Fruit fly (Drosophila melanogaster): ENCODE results near the gene CG13599.

CG13599 gene

DNA sequence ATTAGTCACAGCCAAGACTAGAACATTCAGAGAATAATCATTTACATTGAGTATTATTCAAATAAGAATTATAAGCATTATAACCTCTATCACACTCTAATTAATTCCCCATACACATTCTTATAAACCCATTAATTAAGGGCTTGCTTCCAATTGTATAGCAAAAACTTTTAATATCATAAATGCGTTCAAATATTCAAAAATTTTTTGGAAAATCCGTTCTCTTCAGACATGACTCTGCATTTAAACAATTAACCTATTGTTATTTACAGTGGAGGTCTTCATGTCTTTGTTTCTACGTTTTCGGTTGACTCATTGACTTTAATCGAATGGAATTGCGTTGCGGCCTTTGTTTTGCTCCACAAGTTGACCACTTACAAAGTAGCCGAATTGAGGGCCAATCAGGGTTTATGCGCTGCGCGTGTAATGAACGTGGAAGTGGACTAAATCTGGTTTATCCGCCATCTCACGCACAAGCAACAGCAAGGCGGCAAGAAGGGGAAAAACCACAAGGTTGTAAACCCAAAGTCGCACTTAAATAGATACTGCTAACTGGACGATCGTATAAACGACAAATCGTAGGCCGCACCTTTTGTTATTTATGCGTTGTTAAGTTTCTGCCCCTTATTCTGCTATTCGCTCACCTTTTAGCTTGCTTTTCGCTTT, 10.4 kb upstream of the CG13599 start (continued):
- peak; percentile 49 for TF ChIP-seq CG11398 (GFP tag; optimal IDR thresholded peaks at IDR 0.05)
- no peak for TF ChIP-seq jing (GFP tag; optimal IDR thresholded peaks at IDR 0.05)
- no peak for TF ChIP-seq CG3407 (GFP tag; optimal IDR thresholded peaks at IDR 0.05)
- TF ChIP-seq CG14710 (tag; optimal IDR thresholded peaks at IDR 0.05) = no peak
- peak; percentile 35 for TF ChIP-seq crol (GFP tag; IDR thresholded peaks at IDR 0.05)
- TF ChIP-seq ssp (GFP tag; IDR thresholded peaks at IDR 0.05) = peak; percentile 35
- no peak for TF ChIP-seq MESR4 (GFP tag; optimal IDR thresholded peaks at IDR 0.05)
- peak; percentile 9 for TF ChIP-seq Mes4 (GFP tag; optimal IDR thresholded peaks at IDR 0.05)
- peak; percentile 87 for TF ChIP-seq mirr (GFP tag; optimal IDR thresholded peaks at IDR 0.05)
- peak; percentile 26 for TF ChIP-seq ab (GFP tag; optimal IDR thresholded peaks at IDR 0.05)
- TF ChIP-seq Kr (GFP tag; optimal IDR thresholded peaks at IDR 0.05) = no peak
- peak; percentile 56; the same call in 1 of the 2 replicates for TF ChIP-seq E2f1 (GFP tag; IDR thresholded peaks at IDR 0.05)
- TF ChIP-seq CG4854 (GFP tag; optimal IDR thresholded peaks at IDR 0.05) = no peak
- no peak for TF ChIP-seq Mrtf (GFP tag; IDR thresholded peaks at IDR 0.05)
- TF ChIP-seq row (GFP tag; IDR thresholded peaks at IDR 0.05) = peak; percentile 76
- peak; percentile 73 for TF ChIP-seq vvl (GFP tag; IDR thresholded peaks at IDR 0.05)
- TF ChIP-seq esg (GFP tag; conservative IDR thresholded peaks at IDR 0.05) = peak; percentile 30
- TF ChIP-seq CTCF (GFP tag; optimal IDR thresholded peaks at IDR 0.05) = no peak
- TF ChIP-seq fu2 (GFP tag; optimal IDR thresholded peaks at IDR 0.05) = peak; percentile 65
- no peak for TF ChIP-seq CG10565 (GFP tag; optimal IDR thresholded peaks at IDR 0.05)
- no peak for TF ChIP-seq CG12155 (GFP tag; optimal IDR thresholded peaks at IDR 0.05)
- TF ChIP-seq CG1233 (GFP tag; optimal IDR thresholded peaks at IDR 0.05) = peak; percentile 20
- TF ChIP-seq CG34376 (GFP tag; optimal IDR thresholded peaks at IDR 0.05) = peak; percentile 55
- TF ChIP-seq kah (GFP tag; optimal IDR thresholded peaks at IDR 0.05) = no peak
- no peak for TF ChIP-seq CG13123 (GFP tag; optimal IDR thresholded peaks at IDR 0.05)
- no peak for TF ChIP-seq CG7271 (tag; optimal IDR thresholded peaks at IDR 0.05)
- TF ChIP-seq sens-2 (GFP tag; IDR thresholded peaks at IDR 0.05) = no peak
- TF ChIP-seq zfh2 (GFP tag; optimal IDR thresholded peaks at IDR 0.05) = peak; percentile 74
- peak; percentile 29 for TF ChIP-seq ind (GFP tag; optimal IDR thresholded peaks at IDR 0.05)
- TF ChIP-seq bigmax (GFP tag; optimal IDR thresholded peaks at IDR 0.05) = no peak
- TF ChIP-seq Ptx1 (GFP tag; IDR thresholded peaks at IDR 0.05) = peak; percentile 24; the same call in 1 of the 2 replicates
- TF ChIP-seq CG9932 (GFP tag; IDR thresholded peaks at IDR 0.05) = peak; percentile 89
- peak; percentile 79 for TF ChIP-seq CG14014 (GFP tag; IDR thresholded peaks at IDR 0.05)
- peak; percentile 95 for TF ChIP-seq Med (GFP tag)
- no peak for TF ChIP-seq CG17361 (GFP tag; IDR thresholded peaks at IDR 0.05)
- TF ChIP-seq sisA (GFP tag; IDR thresholded peaks at IDR 0.05) = 0 out of 2 replicates have a peak, but pooled peaks have one; percentile 24
- no peak; the same call in 1 of the 2 replicates for TF ChIP-seq ham (GFP tag; IDR thresholded peaks at IDR 0.05)
- TF ChIP-seq trem (tag; optimal IDR thresholded peaks at IDR 0.05) = no peak
- no peak for TF ChIP-seq CG9437 (GFP tag; optimal IDR thresholded peaks at IDR 0.05)
- no peak; the same call in 1 of the 2 replicates for TF ChIP-seq CG10959 (GFP tag; IDR thresholded peaks at IDR 0.05)
- peak; percentile 9 for TF ChIP-seq CG3163 (GFP tag; optimal IDR thresholded peaks at IDR 0.05)
- TF ChIP-seq CG5245 (GFP tag; optimal IDR thresholded peaks at IDR 0.05) = no peak
- TF ChIP-seq chn (GFP tag; optimal IDR thresholded peaks at IDR 0.05) = peak; percentile 34
- TF ChIP-seq CG8290 (GFP tag; optimal IDR thresholded peaks at IDR 0.05) = no peak
- peak in 1 of 2 experiments; percentile 95 for TF ChIP-seq CG8290 (tag; optimal IDR thresholded peaks at IDR 0.05)
- peak; percentile 40 for TF ChIP-seq Antp (GFP tag; optimal IDR thresholded peaks at IDR 0.05)
- no peak for TF ChIP-seq Elba2 (GFP tag; optimal IDR thresholded peaks at IDR 0.05)
- no peak for TF ChIP-seq Mad (GFP tag; optimal IDR thresholded peaks at IDR 0.05)
- TF ChIP-seq sens (GFP tag) = peak; percentile 84
- no peak for TF ChIP-seq CG17802 (tag; optimal IDR thresholded peaks at IDR 0.05)
- no peak for TF ChIP-seq amos (GFP tag; IDR thresholded peaks at IDR 0.05; ENCODE audit: partially characterized antibody)
- TF ChIP-seq CG34422 (GFP tag; IDR thresholded peaks at IDR 0.05) = peak; percentile 62; the same call in 1 of the 3 replicates
